Worm (Caenorhabditis elegans): Measurements from ENCODE around the gene K02D10.8.

Gene K02D10.8

ce11 chrIII:8742584-8742983, 43.6 kb upstream of the K02D10.8 start:
- TF ChIP-seq ama-1 (optimal IDR thresholded peaks at IDR 0.05) (no peak), ama-1 (GFP tag; optimal IDR thresholded peaks at IDR 0.05) (no peak), B0019.2 (GFP tag; conservative IDR thresholded peaks at IDR 0.05) (no peak), xnd-1 (tag; optimal IDR thresholded peaks at IDR 0.05) (no peak)

- no peak for TF ChIP-seq Y79H2A.3 (GFP tag; conservative IDR thresholded peaks at IDR 0.05)
- no peak for TF ChIP-seq F10E7.11 (tag; optimal IDR thresholded peaks at IDR 0.05)
- no peak for TF ChIP-seq repo-1 (tag; optimal IDR thresholded peaks at IDR 0.05)
- TF ChIP-seq cebp-1 (GFP tag; IDR thresholded peaks at IDR 0.05): no peak
- no peak for TF ChIP-seq cebp-1 (tag; optimal IDR thresholded peaks at IDR 0.05)
- TF ChIP-seq Y56A3A.18 (GFP tag; IDR thresholded peaks at IDR 0.05): no peak
- TF ChIP-seq F33H1.4 (GFP tag; IDR thresholded peaks at IDR 0.05): no peak
- no peak for TF ChIP-seq somi-1 (GFP tag; optimal IDR thresholded peaks at IDR 0.05)
- TF ChIP-seq sea-2 (GFP tag; IDR thresholded peaks at IDR 0.05): no peak
- no peak for TF ChIP-seq madf-6 (GFP tag; IDR thresholded peaks at IDR 0.05)
- TF ChIP-seq die-1 (tag; optimal IDR thresholded peaks at IDR 0.05): no peak
- TF ChIP-seq lin-40 (tag; optimal IDR thresholded peaks at IDR 0.05): no peak
- no peak for TF ChIP-seq bed-2 (GFP tag; IDR thresholded peaks at IDR 0.05)
- TF ChIP-seq akir-1 (GFP tag; optimal IDR thresholded peaks at IDR 0.05): no peak
Observed at ce11 chrIII:8743796-8744404, 42.3 kb upstream of the K02D10.8 start, which contains the start of gene ZK370.6. Gene ZK370.6, minus strand, starts transcription at chrIII:8743846.

- TF ChIP-seq atf-7 (tag; optimal IDR thresholded peaks at IDR 0.05): no peak
- TF ChIP-seq unc-62 (GFP tag; optimal IDR thresholded peaks at IDR 0.05): no peak
- no peak for TF ChIP-seq lin-40 (tag; optimal IDR thresholded peaks at IDR 0.05)
- no peak for TF ChIP-seq tbp1 (GFP tag; optimal IDR thresholded peaks at IDR 0.05)
- no peak for TF ChIP-seq nhr-179 (tag; optimal IDR thresholded peaks at IDR 0.05)
- no peak for TF ChIP-seq let-526 (GFP tag; IDR thresholded peaks at IDR 0.05)
- no peak for TF ChIP-seq F57A8.1 (GFP tag; optimal IDR thresholded peaks at IDR 0.05)
- TF ChIP-seq C06A6.2 (GFP tag; conservative IDR thresholded peaks at IDR 0.05): no peak
- TF ChIP-seq repo-1 (tag; optimal IDR thresholded peaks at IDR 0.05): no peak
- no peak for TF ChIP-seq hmg-1.2 (GFP tag; IDR thresholded peaks at IDR 0.05)
- TF ChIP-seq ztf-3 (GFP tag; optimal IDR thresholded peaks at IDR 0.05): no peak
- TF ChIP-seq lin-35 (GFP tag; optimal IDR thresholded peaks at IDR 0.05): no peak
- no peak for TF ChIP-seq rpc-1 (optimal IDR thresholded peaks at IDR 0.05)
- no peak for TF ChIP-seq rpc-1 (tag; optimal IDR thresholded peaks at IDR 0.05)
- no peak for TF ChIP-seq unc-130 (GFP tag; optimal IDR thresholded peaks at IDR 0.05)
- no peak for TF ChIP-seq ceh-79 (tag; optimal IDR thresholded peaks at IDR 0.05)
Observed at ce11 chrIII:8744765-8745164, 41.4 kb upstream of the K02D10.8 start.

ce11 chrIII:8745214-8745613, 41.0 kb upstream of the K02D10.8 start:
- TF ChIP-seq nfyb-1 (GFP tag; IDR thresholded peaks at IDR 0.05) (no peak), nhr-27 (tag; optimal IDR thresholded peaks at IDR 0.05) (no peak), bed-2 (GFP tag; IDR thresholded peaks at IDR 0.05) (no peak), snpc-1.3 (tag; optimal IDR thresholded peaks at IDR 0.05; ENCODE audit: insufficient read depth) (no peak), sptf-2 (GFP tag; optimal IDR thresholded peaks at IDR 0.05) (no peak), ccch-3 (GFP tag; optimal IDR thresholded peaks at IDR 0.05) (no peak), ztf-3 (GFP tag; optimal IDR thresholded peaks at IDR 0.05) (no peak), unc-62 (GFP tag; optimal IDR thresholded peaks at IDR 0.05) (no peak), lsy-27 (tag; optimal IDR thresholded peaks at IDR 0.05; ENCODE audit: borderline replicate concordance, insufficient read depth) (no peak), mcd-1 (GFP tag; IDR thresholded peaks at IDR 0.05) (no peak)

Measured in whole organism, young adult.